Worm (Caenorhabditis elegans) whole organism, L2 larva: Measurements from ENCODE around the gene ins-7.

Experiments
- C34F6.9 ChIP-seq: fragments of 150-350 bp; optimal IDR thresholded peaks from 2 replicates; lab custom pipeline; 2014; ENCODE audit warnings: missing biosample characterization, missing genetic modification characterization
- F13H6.1 ChIP-seq: sonication (generic microtip); optimal IDR thresholded peaks from 2 replicates; lab custom pipeline; 2016; ENCODE audit warnings: missing genetic modification characterization, missing compliant biosample characterization
- R02D3.7 ChIP-seq: fragments of 150-350 bp; optimal IDR thresholded peaks from 2 replicates; lab custom pipeline; 2014; ENCODE audit warnings: missing biosample characterization, missing genetic modification characterization
- Y55F3AM.14 ChIP-seq: fragments of 200-800 bp; sonication (Bioruptor generic); optimal IDR thresholded peaks from 2 replicates; lab custom pipeline; 2018; ENCODE audit warnings: mild to moderate bottlenecking, missing genetic modification characterization, missing compliant biosample characterization
- ZK546.5 ChIP-seq: sonication (generic microtip); optimal IDR thresholded peaks from 2 replicates; lab custom pipeline; 2017; ENCODE audit warnings: missing biosample characterization, missing genetic modification characterization
- alr-1 ChIP-seq: fragments of 150-350 bp; optimal IDR thresholded peaks from 2 replicates; lab custom pipeline; 2014; ENCODE audit warnings: missing biosample characterization, missing genetic modification characterization
- aly-2 ChIP-seq: fragments of 150-350 bp; optimal IDR thresholded peaks from 2 replicates; lab custom pipeline; 2014; ENCODE audit warnings: missing biosample characterization, missing genetic modification characterization
- ama-1 ChIP-seq: fragments of 150-350 bp; optimal IDR thresholded peaks from 2 replicates; lab custom pipeline; 2018; ENCODE audit warnings: inconsistent platforms
- ceh-82 ChIP-seq: fragments of 150-350 bp; optimal IDR thresholded peaks from 2 replicates; lab custom pipeline; 2014; ENCODE audit warnings: missing biosample characterization, missing genetic modification characterization
- dmd-4 ChIP-seq: sonication (generic microtip); optimal IDR thresholded peaks from 2 replicates; lab custom pipeline; 2017; ENCODE audit warnings: missing biosample characterization, missing genetic modification characterization
- egl-27 ChIP-seq: sonication (generic microtip); optimal IDR thresholded peaks from 3 replicates; lab custom pipeline; 2017; ENCODE audit warnings: missing biosample characterization, missing genetic modification reagents, missing genetic modification characterization
- elt-1 ChIP-seq: fragments of 150-350 bp; optimal IDR thresholded peaks from 2 replicates; lab custom pipeline; 2014; ENCODE audit warnings: missing biosample characterization, missing genetic modification characterization
- elt-3 ChIP-seq: sonication (generic microtip); optimal IDR thresholded peaks from 2 replicates; lab custom pipeline; 2017; ENCODE audit warnings: missing biosample characterization, missing genetic modification characterization
- fos-1 ChIP-seq: fragments of 150-350 bp; optimal IDR thresholded peaks from 2 replicates; lab custom pipeline; 2014; ENCODE audit warnings: missing biosample characterization, missing genetic modification characterization
- gmeb-1 ChIP-seq: fragments of 150-350 bp; optimal IDR thresholded peaks from 2 replicates; lab custom pipeline; 2014; ENCODE audit warnings: missing biosample characterization, missing genetic modification characterization
- lin-11 ChIP-seq: fragments of 150-350 bp; sonication (generic microtip); optimal IDR thresholded peaks from 2 replicates; lab custom pipeline; 2014; ENCODE audit warnings: missing biosample characterization, missing genetic modification characterization, inconsistent platforms, mixed read lengths
- lin-13 ChIP-seq: fragments of 150-350 bp; optimal IDR thresholded peaks from 2 replicates; lab custom pipeline; 2014; ENCODE audit warnings: missing biosample characterization, missing genetic modification reagents, missing genetic modification characterization
- lin-39 ChIP-seq: fragments of 150-350 bp; optimal IDR thresholded peaks from 2 replicates; lab custom pipeline; 2014; ENCODE audit warnings: missing biosample characterization, missing genetic modification reagents, missing genetic modification characterization
- lsy-2 ChIP-seq, 2 experiments: fragments of 150-350 bp in 1 of 2; sonication (generic microtip) in 1 of 2; optimal IDR thresholded peaks; 2 replicates each; lab custom pipeline; 2014 to 2017; ENCODE audit warnings: missing biosample characterization in 2 of 2, missing genetic modification characterization in 2 of 2
- mab-5 ChIP-seq: fragments of 150-350 bp; optimal IDR thresholded peaks from 2 replicates; lab custom pipeline; 2014; ENCODE audit warnings: missing biosample characterization, missing genetic modification characterization
- mbf-1 ChIP-seq: sonication (generic microtip); optimal IDR thresholded peaks from 2 replicates; lab custom pipeline; 2017; ENCODE audit warnings: missing biosample characterization, missing genetic modification characterization
- mdl-1 ChIP-seq, 2 experiments: fragments of 150-350 bp in 1 of 2; sonication (generic microtip) in 1 of 2; optimal IDR thresholded peaks; 2 replicates each; lab custom pipeline; 2017; ENCODE audit warnings: missing biosample characterization in 2 of 2, missing genetic modification characterization in 2 of 2
- nhr-10 ChIP-seq: sonication (generic microtip); optimal IDR thresholded peaks from 2 replicates; lab custom pipeline; 2017; ENCODE audit warnings: missing biosample characterization, missing genetic modification characterization
- nhr-11 ChIP-seq: fragments of 150-350 bp; optimal IDR thresholded peaks from 2 replicates; lab custom pipeline; 2014; ENCODE audit warnings: missing biosample characterization, missing genetic modification characterization
- nhr-12 ChIP-seq: fragments of 150-350 bp; optimal IDR thresholded peaks from 2 replicates; lab custom pipeline; 2014; ENCODE audit warnings: missing biosample characterization, missing genetic modification characterization
- nhr-129 ChIP-seq: fragments of 150-350 bp; optimal IDR thresholded peaks from 2 replicates; lab custom pipeline; 2014; ENCODE audit warnings: missing biosample characterization, missing genetic modification characterization
- nhr-25 ChIP-seq: fragments of 150-350 bp; sonication (generic microtip); optimal IDR thresholded peaks from 3 replicates; lab custom pipeline; 2014; ENCODE audit warnings: missing biosample characterization, missing genetic modification characterization
- nhr-77 ChIP-seq: fragments of 150-350 bp; optimal IDR thresholded peaks from 2 replicates; lab custom pipeline; 2014; ENCODE audit warnings: missing biosample characterization, missing genetic modification characterization
- peb-1 ChIP-seq: fragments of 150-350 bp; optimal IDR thresholded peaks from 2 replicates; lab custom pipeline; 2014; ENCODE audit warnings: missing biosample characterization, missing genetic modification characterization
- skn-1 ChIP-seq: sonication (generic microtip); optimal IDR thresholded peaks from 2 replicates; lab custom pipeline; 2017; ENCODE audit warnings: missing biosample characterization, missing genetic modification characterization
- sma-9 ChIP-seq, 2 experiments: fragments of 150-350 bp in 1 of 2; sonication (generic microtip) in 1 of 2; optimal IDR thresholded peaks; 2 replicates each; lab custom pipeline; 2014 to 2016; ENCODE audit warnings: missing genetic modification characterization in 2 of 2, mild to moderate bottlenecking in 1 of 2, missing biosample characterization in 1 of 2, missing compliant biosample characterization in 1 of 2, missing genetic modification reagents in 1 of 2, moderate library complexity in 1 of 2
- snpc-4 ChIP-seq: fragments of 150-350 bp; optimal IDR thresholded peaks from 2 replicates; lab custom pipeline; 2014; ENCODE audit warnings: missing biosample characterization, missing genetic modification characterization
- unc-55 ChIP-seq: fragments of 150-350 bp; sonication (generic microtip); optimal IDR thresholded peaks from 3 replicates; lab custom pipeline; 2014; ENCODE audit warnings: missing biosample characterization, missing genetic modification reagents, missing genetic modification characterization
- unc-62 ChIP-seq: fragments of 150-350 bp; optimal IDR thresholded peaks from 2 replicates; lab custom pipeline; 2014; ENCODE audit warnings: missing biosample characterization, missing genetic modification reagents, missing genetic modification characterization
- ztf-1 ChIP-seq: fragments of 200-800 bp; sonication (Bioruptor generic); conservative IDR thresholded peaks from 2 replicates; pipeline ENCODE4 v1.3.6; 2022; ENCODE audit warnings: missing genetic modification characterization, missing compliant biosample characterization
- ztf-11 ChIP-seq: sonication (generic microtip); optimal IDR thresholded peaks from 2 replicates; lab custom pipeline; 2017; ENCODE audit warnings: missing biosample characterization, missing genetic modification characterization
- ztf-4 ChIP-seq: fragments of 150-350 bp; optimal IDR thresholded peaks from 2 replicates; lab custom pipeline; 2014; ENCODE audit warnings: missing biosample characterization, missing genetic modification characterization

The ins-7 gene

DNA sequence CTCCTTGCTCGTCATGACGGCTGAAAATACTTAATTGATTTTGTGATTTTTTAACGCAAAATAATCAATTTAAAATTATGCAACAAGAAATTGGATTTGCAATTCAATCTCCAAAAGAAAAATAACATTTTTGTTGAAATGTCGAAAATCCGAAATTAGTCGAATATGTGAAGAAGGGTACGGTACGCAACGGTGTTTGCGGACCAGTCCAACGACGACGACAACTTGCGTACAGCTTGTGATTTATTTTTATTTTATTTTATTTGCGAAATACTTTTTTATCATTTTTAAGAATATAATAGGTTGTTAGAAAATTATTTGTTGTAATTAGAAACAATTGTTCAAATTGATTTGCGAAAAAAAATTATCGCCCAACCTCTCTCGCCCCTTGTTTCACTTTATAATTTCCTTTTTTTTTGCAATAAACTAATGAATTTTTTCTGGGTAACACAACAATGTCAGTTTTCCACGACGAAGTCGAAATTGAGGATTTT is 24.1 kb upstream of the ins-7 start, which contains the start of the genes dcaf-1 and dph-3 (continued):
- TF ChIP-seq mdl-1 (tag; optimal IDR thresholded peaks at IDR 0.05; lab: Kevin White, UChicago) (no peak), skn-1 (no peak), mbf-1 (no peak), alr-1 (tag; lab: Kevin White, UChicago) (no peak), ZK546.5 (no peak)

DNA sequence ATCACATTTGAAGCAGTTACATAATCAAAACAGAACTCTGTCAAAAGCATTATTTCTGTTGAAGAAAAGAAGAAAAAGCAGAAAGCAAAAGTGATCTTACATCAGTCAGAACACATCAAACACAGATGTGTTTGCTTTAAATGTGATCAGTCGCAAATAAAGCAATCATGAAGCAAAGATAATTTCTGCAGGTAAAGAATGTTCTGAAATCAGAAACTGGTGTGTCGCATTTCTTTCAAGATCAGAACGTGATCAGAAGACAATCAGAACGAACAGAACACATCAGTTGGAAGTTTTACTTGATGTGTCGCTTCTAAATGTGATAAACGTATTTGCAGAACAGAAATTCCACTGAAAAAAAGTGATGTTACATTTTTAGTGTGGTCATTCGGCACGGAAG is 16.4 kb upstream of the ins-7 start:
- TF ChIP-seq unc-62 (GFP tag; lab: Kevin White, UChicago) (no peak), nhr-11 (tag; lab: Kevin White, UChicago) (no peak), lsy-2 (tag; optimal IDR thresholded peaks at IDR 0.05; lab: Kevin White, UChicago) (no peak), elt-1 (tag; lab: Kevin White, UChicago) (no peak), Y55F3AM.14 (no peak), nhr-10 (tag; lab: Kevin White, UChicago) (no peak), peb-1 (tag; lab: Kevin White, UChicago) (no peak), ceh-82 (tag; lab: Kevin White, UChicago) (no peak), alr-1 (tag; lab: Kevin White, UChicago) (no peak)

DNA sequence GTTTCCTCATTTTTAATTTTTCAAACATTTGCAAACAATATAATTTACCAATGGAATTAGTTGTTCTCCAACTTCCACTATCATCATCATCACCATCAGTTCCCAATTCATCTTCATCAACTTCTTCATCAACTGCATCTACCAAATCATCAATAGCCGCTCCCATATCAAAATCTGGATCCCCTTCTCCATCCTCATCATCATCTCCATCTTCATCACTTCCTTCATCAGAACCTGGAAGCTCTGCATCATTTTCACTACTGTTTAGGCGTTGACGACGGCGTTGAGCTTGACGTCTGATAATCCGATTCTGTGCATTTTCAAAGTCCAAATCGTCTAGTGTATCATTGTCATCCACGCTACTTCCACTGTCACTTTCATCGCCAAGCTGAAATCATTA is 15.2 kb upstream of the ins-7 start:
- no peak for TF ChIP-seq nhr-12 (tag; lab: Kevin White, UChicago)
- TF ChIP-seq nhr-129 (tag; lab: Kevin White, UChicago): no peak
- TF ChIP-seq nhr-11 (tag; lab: Kevin White, UChicago): no peak
- TF ChIP-seq ztf-1 (GFP tag; lab: Robert Waterston, UW): no peak
- no peak for TF ChIP-seq skn-1
- TF ChIP-seq lin-39: no peak
- TF ChIP-seq ztf-11 (tag; lab: Kevin White, UChicago): no peak
- TF ChIP-seq snpc-4: no peak
- TF ChIP-seq R02D3.7: no peak
- TF ChIP-seq C34F6.9 (tag; lab: Kevin White, UChicago): no peak
- TF ChIP-seq mab-5 (tag; lab: Kevin White, UChicago): no peak
- no peak for TF ChIP-seq nhr-77 (tag; lab: Kevin White, UChicago)
- no peak for TF ChIP-seq alr-1 (tag; lab: Kevin White, UChicago)
- no peak for TF ChIP-seq elt-1 (tag; lab: Kevin White, UChicago)

DNA sequence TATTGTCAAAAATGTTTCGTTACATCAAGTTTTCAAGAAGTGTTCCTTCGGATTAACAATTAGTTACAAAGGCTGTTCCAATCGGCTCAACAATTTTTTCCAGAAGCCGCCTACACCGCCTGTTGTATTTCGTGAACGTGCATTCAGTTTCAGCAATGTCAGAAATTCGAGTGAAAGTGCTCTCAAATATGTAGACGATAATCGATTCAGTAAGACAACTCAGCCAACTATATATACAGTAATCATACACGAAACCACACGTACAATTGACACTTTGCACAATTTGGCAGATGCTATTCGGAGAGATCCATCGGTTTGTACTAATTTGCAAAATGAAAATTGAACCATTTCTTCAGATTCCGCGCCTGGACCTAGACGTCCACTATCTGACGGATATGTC is 13.9 kb upstream of the ins-7 start:
- TF ChIP-seq lin-13 (GFP tag; lab: Kevin White, UChicago): no peak
- no peak for TF ChIP-seq aly-2 (tag; lab: Kevin White, UChicago)
- TF ChIP-seq elt-1 (tag; lab: Kevin White, UChicago): no peak
- TF ChIP-seq lin-11: no peak
- TF ChIP-seq elt-3: no peak
- no peak for TF ChIP-seq R02D3.7
- no peak for TF ChIP-seq skn-1
- TF ChIP-seq mbf-1: no peak
- no peak for TF ChIP-seq sma-9 (GFP tag; optimal IDR thresholded peaks at IDR 0.05; lab: Kevin White, UChicago)
- TF ChIP-seq sma-9 (tag; optimal IDR thresholded peaks at IDR 0.05; lab: Kevin White, UChicago): no peak
- no peak for TF ChIP-seq ZK546.5
- no peak for TF ChIP-seq peb-1 (tag; lab: Kevin White, UChicago)
- no peak for TF ChIP-seq fos-1 (tag; lab: Kevin White, UChicago)
- TF ChIP-seq gmeb-1 (tag; lab: Kevin White, UChicago): no peak

DNA sequence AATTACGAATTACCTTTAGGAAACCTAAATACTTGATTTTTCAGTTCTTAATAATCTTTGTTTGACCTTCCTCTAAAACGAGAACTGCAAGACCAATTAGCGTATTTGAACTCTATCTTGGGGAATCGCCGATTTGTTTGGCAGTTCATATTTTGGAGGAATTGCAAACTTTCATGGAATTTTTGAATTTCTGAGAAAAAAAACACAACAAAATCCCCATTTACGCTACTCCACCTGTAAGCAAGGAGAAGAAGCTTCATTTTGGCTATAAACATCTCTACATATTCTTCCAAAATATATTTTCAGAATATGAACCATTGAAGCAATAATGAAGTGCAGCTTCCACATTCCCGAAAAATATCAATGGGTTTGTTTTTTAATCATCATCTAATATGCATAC is 10.2 kb upstream of the ins-7 start, which contains the start of gene twk-9:
Gene twk-9 (plus strand): TSS at position 301 of the 400 bp plus-strand sequence.
- no peak for TF ChIP-seq mab-5 (tag; lab: Kevin White, UChicago)
- no peak for TF ChIP-seq unc-55 (GFP tag; lab: Kevin White, UChicago)
- TF ChIP-seq ztf-4: no peak
- TF ChIP-seq peb-1 (tag; lab: Kevin White, UChicago): no peak
- no peak for TF ChIP-seq lin-13 (GFP tag; lab: Kevin White, UChicago)
- TF ChIP-seq aly-2 (tag; lab: Kevin White, UChicago): no peak
- no peak for TF ChIP-seq F13H6.1 (tag; lab: Kevin White, UChicago)
- no peak for TF ChIP-seq mbf-1
- no peak for TF ChIP-seq nhr-11 (tag; lab: Kevin White, UChicago)
- TF ChIP-seq nhr-25 (tag; lab: Kevin White, UChicago): no peak
- no peak for TF ChIP-seq ama-1
- TF ChIP-seq lsy-2 (tag; optimal IDR thresholded peaks at IDR 0.05; lab: Kevin White, UChicago): no peak
- no peak for TF ChIP-seq dmd-4 (tag; lab: Kevin White, UChicago)
- TF ChIP-seq egl-27 (tag; lab: Kevin White, UChicago): no peak
- no peak for TF ChIP-seq sma-9 (GFP tag; optimal IDR thresholded peaks at IDR 0.05; lab: Kevin White, UChicago)
- no peak for TF ChIP-seq sma-9 (tag; optimal IDR thresholded peaks at IDR 0.05; lab: Kevin White, UChicago)
